ENCODE assay signal across 5 fruit fly cellular contexts in the genomic region with DNA sequence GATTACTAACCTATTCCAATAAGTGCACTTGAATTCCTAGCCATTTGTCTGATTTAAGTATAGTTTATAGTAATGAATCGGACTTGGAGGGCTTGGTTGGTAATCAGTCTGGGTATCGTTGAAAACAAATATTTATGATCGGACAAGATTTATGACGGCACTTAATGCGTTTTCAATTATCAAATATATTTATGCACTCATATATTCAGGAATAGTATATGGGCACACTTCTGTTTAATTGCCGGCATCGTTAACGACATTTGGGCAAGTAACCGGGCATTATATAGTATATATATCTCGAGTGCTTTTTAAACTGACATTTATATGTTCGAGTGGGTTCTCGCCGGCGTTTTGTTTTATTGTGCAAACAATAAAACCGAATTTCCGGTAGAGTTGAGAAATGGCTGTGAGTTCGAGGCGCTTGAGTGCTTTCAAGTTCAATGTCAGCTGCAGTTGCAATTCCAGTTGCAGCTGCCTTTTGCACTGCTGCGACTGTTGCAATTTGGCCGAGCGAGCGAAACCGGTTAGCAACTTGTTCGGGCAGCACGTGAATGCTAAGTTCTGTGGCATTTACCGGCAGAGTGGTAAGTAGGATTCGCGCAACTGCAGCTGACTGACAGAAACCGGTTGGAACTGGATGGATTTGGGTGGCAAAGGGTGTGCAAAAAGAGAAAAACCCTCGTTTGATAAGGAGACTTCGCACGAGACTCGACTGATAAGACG.
TF ChIP-seq lines count a peak whose summit lies in the region.

No protein-coding gene starts in this region.

- no peak for TF ChIP-seq CTCF in whole organism, embryonic (GFP tag; optimal IDR thresholded peaks at IDR 0.05; lab: Kevin White, UChicago)

TF ChIP-seq in whole organism, adult, 20 proteins besides CTCF, POLR2A, EP300 and RAD21:
- TF ChIP-seq Crg-1 (GFP tag; optimal IDR thresholded peaks at IDR 0.05; lab: Kevin White, UChicago) = no peak
- peak; percentile 47 for TF ChIP-seq kay (GFP tag; lab: Kevin White, UChicago; ENCODE audit: borderline replicate concordance)
- TF ChIP-seq CG7045 (GFP tag; optimal IDR thresholded peaks at IDR 0.05; lab: Kevin White, UChicago) = peak; percentile 23
- no peak for TF ChIP-seq CG7101 (tag; optimal IDR thresholded peaks at IDR 0.05; lab: Kevin White, UChicago)
- TF ChIP-seq Hr96 (GFP tag; optimal IDR thresholded peaks at IDR 0.05; lab: Kevin White, UChicago) = no peak
- TF ChIP-seq CG12768 (GFP tag; optimal IDR thresholded peaks at IDR 0.05; lab: Kevin White, UChicago) = no peak
- no peak for TF ChIP-seq Clk (GFP tag; optimal IDR thresholded peaks at IDR 0.05; lab: Kevin White, UChicago)
TF ChIP-seq in whole organism, adult: peak in this region for 2.

TF ChIP-seq in whole organism, embryonic, 481 proteins besides CTCF, POLR2A, EP300 and RAD21 (continues in another document):
- TF ChIP-seq salm (tag; optimal IDR thresholded peaks at IDR 0.05; lab: Kevin White, UChicago) (no peak), repo (GFP tag; optimal IDR thresholded peaks at IDR 0.05; lab: Kevin White, UChicago) (no peak), mirr (GFP tag; optimal IDR thresholded peaks at IDR 0.05; lab: Kevin White, UChicago) (no peak), schlank (tag; optimal IDR thresholded peaks at IDR 0.05; lab: Kevin White, UChicago) (no peak), dimm (GFP tag; IDR thresholded peaks at IDR 0.05; lab: Robert Waterston, UW) (no peak), CG10654 (GFP tag; optimal IDR thresholded peaks at IDR 0.05; lab: Kevin White, UChicago) (no peak), HLH4C (GFP tag; IDR thresholded peaks at IDR 0.05; lab: Robert Waterston, UW; ENCODE audit: partially characterized antibody) (no peak), CG14710 (tag; optimal IDR thresholded peaks at IDR 0.05; lab: Kevin White, UChicago) (no peak), Optix (GFP tag; IDR thresholded peaks at IDR 0.05; lab: Robert Waterston, UW) (no peak), Blimp-1 (GFP tag; optimal IDR thresholded peaks at IDR 0.05; lab: Kevin White, UChicago) (no peak), dysf (GFP tag; IDR thresholded peaks at IDR 0.05; lab: Robert Waterston, UW) (no peak), CG14860 (GFP tag; IDR thresholded peaks at IDR 0.05; lab: Robert Waterston, UW; ENCODE audit: partially characterized antibody) (no peak), CG6854 (GFP tag; optimal IDR thresholded peaks at IDR 0.05; lab: Kevin White, UChicago) (peak; percentile 27), B-H2 (GFP tag; optimal IDR thresholded peaks at IDR 0.05; lab: Kevin White, UChicago) (peak; percentile 5), ase (GFP tag; IDR thresholded peaks at IDR 0.05; lab: Robert Waterston, UW) (no peak), CG12744 (GFP tag; optimal IDR thresholded peaks at IDR 0.05; lab: Kevin White, UChicago) (no peak), CG4854 (GFP tag; optimal IDR thresholded peaks at IDR 0.05; lab: Kevin White, UChicago) (no peak), eyg (GFP tag; optimal IDR thresholded peaks at IDR 0.05; lab: Kevin White, UChicago) (no peak), CG3407 (GFP tag; optimal IDR thresholded peaks at IDR 0.05; lab: Kevin White, UChicago) (no peak)

TF ChIP-seq in whole organism, prepupa, 60 proteins besides CTCF, POLR2A, EP300 and RAD21:
- TF ChIP-seq dsx (GFP tag; optimal IDR thresholded peaks at IDR 0.05; lab: Kevin White, UChicago; ENCODE audit: poor library complexity, severe bottlenecking) (peak; percentile 72), Lpt (GFP tag; optimal IDR thresholded peaks at IDR 0.05; lab: Kevin White, UChicago) (peak; percentile 12), CG15336 (GFP tag; IDR thresholded peaks at IDR 0.05; lab: Robert Waterston, UW) (no peak), fkh (GFP tag; optimal IDR thresholded peaks at IDR 0.05; lab: Kevin White, UChicago) (no peak), CG7368 (GFP tag; optimal IDR thresholded peaks at IDR 0.05; lab: Kevin White, UChicago) (no peak), ss (GFP tag; optimal IDR thresholded peaks at IDR 0.05; lab: Kevin White, UChicago) (peak in 1 of 2 experiments; percentile 43), Eip75B (GFP tag; optimal IDR thresholded peaks at IDR 0.05; lab: Kevin White, UChicago) (no peak), eg (GFP tag; IDR thresholded peaks at IDR 0.05; lab: Robert Waterston, UW) (peak; percentile 16; the same call in 1 of the 3 replicates), CG6854 (GFP tag; optimal IDR thresholded peaks at IDR 0.05; lab: Kevin White, UChicago) (peak; percentile 71), Eip78C (GFP tag; lab: Kevin White, UChicago) (peak; percentile 21), pdm3 (GFP tag; optimal IDR thresholded peaks at IDR 0.05; lab: Kevin White, UChicago) (no peak), CG6276 (GFP tag; optimal IDR thresholded peaks at IDR 0.05; lab: Kevin White, UChicago) (peak; percentile 17), Eip93F (GFP tag; optimal IDR thresholded peaks at IDR 0.05; lab: Kevin White, UChicago) (no peak)

TF ChIP-seq in whole organism, pupa, 21 proteins besides CTCF, POLR2A, EP300 and RAD21:
- TF ChIP-seq fd96Ca (GFP tag; IDR thresholded peaks at IDR 0.05; lab: Robert Waterston, UW) (no peak), EcR (GFP tag; optimal IDR thresholded peaks at IDR 0.05; lab: Kevin White, UChicago) (peak; percentile 88), CG32121 (GFP tag; IDR thresholded peaks at IDR 0.05; lab: Robert Waterston, UW) (no peak), CG14655 (GFP tag; optimal IDR thresholded peaks at IDR 0.05; lab: Kevin White, UChicago) (no peak), D1 (tag; optimal IDR thresholded peaks at IDR 0.05; lab: Kevin White, UChicago) (no peak), CG10348 (GFP tag; IDR thresholded peaks at IDR 0.05; lab: Robert Waterston, UW) (no peak), CG13204 (GFP tag; optimal IDR thresholded peaks at IDR 0.05; lab: Kevin White, UChicago) (no peak), Ets98B (GFP tag; IDR thresholded peaks at IDR 0.05; lab: Robert Waterston, UW) (no peak), Pif1B (GFP tag; optimal IDR thresholded peaks at IDR 0.05; lab: Kevin White, UChicago) (no peak), rn (GFP tag; IDR thresholded peaks at IDR 0.05; lab: Robert Waterston, UW) (no peak), CG4496 (GFP tag; IDR thresholded peaks at IDR 0.05; lab: Robert Waterston, UW) (peak; percentile 46; the same call in 2 of the 3 replicates), gl (tag; optimal IDR thresholded peaks at IDR 0.05; lab: Kevin White, UChicago) (no peak)

TF ChIP-seq in whole organism, wandering third instar larva, 38 proteins besides CTCF, POLR2A, EP300 and RAD21:
- TF ChIP-seq Dif (GFP tag; optimal IDR thresholded peaks at IDR 0.05; lab: Kevin White, UChicago; ENCODE audit: partially characterized antibody) (peak; percentile 23), psq (GFP tag; optimal IDR thresholded peaks at IDR 0.05; lab: Kevin White, UChicago) (no peak), dl (GFP tag; optimal IDR thresholded peaks at IDR 0.05; lab: Kevin White, UChicago; ENCODE audit: insufficient read depth in 1 of 2, partially characterized antibody in 2 of 2) (peak in 1 of 2 experiments; percentile 5)
